Fruit fly (Drosophila melanogaster): ENCODE measurements around the gene CG10654.

The CG10654 gene

DNA sequence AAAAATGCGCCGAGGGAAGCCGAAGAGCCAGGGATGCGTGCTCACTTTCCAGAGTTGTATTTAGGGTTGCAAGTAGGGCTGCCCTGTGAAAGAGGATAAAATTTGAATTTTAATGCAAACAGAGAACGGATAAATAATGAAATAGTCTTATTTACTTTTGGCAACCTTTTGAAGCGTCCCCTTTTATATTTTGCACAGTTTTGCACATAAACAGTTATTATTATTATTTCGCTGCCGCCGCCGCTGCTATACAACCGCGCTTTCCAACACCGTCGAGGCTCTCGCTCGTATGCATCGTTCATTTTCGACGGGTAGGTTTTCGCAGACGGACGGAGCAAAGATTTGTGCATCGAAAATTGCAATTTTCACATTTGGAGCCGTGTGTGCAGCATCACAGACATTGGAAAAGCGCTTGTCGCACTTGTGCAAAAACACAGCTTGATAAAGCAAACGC lies 7.1 kb upstream of the CG10654 start, which contains the start of the genes sti and tral (continued):
- TF ChIP-seq CG8924 (tag; optimal IDR thresholded peaks at IDR 0.05) (peak; percentile 75), CG16863 (GFP tag; optimal IDR thresholded peaks at IDR 0.05) (peak; percentile 92), CG17802 (tag; optimal IDR thresholded peaks at IDR 0.05) (peak; percentile 50), CG17359 (tag; optimal IDR thresholded peaks at IDR 0.05) (peak; percentile 86), TFAM (GFP tag; optimal IDR thresholded peaks at IDR 0.05) (no peak), CG9876 (GFP tag; optimal IDR thresholded peaks at IDR 0.05) (peak; percentile 91), pho (GFP tag; optimal IDR thresholded peaks at IDR 0.05) (peak; percentile 95), CG14441 (GFP tag; IDR thresholded peaks at IDR 0.05) (peak; percentile 86), CG1832 (GFP tag; optimal IDR thresholded peaks at IDR 0.05) (no peak), CG14014 (GFP tag; IDR thresholded peaks at IDR 0.05) (peak; percentile 87), fd96Cb (tag; optimal IDR thresholded peaks at IDR 0.05) (peak; percentile 74), CG12942 (GFP tag; optimal IDR thresholded peaks at IDR 0.05) (peak; percentile 90), esg (GFP tag; conservative IDR thresholded peaks at IDR 0.05) (peak; percentile 73), btn (GFP tag; optimal IDR thresholded peaks at IDR 0.05) (peak; percentile 74), CG33557 (GFP tag; optimal IDR thresholded peaks at IDR 0.05) (peak; percentile 78), CG10267 (tag; optimal IDR thresholded peaks at IDR 0.05) (peak; percentile 99), nerfin-1 (tag; optimal IDR thresholded peaks at IDR 0.05) (peak; percentile 81), nau (GFP tag; optimal IDR thresholded peaks at IDR 0.05) (no peak), az2 (GFP tag; optimal IDR thresholded peaks at IDR 0.05) (peak; percentile 89), zen2 (GFP tag; IDR thresholded peaks at IDR 0.05; ENCODE audit: partially characterized antibody) (no peak), Dip3 (GFP tag; optimal IDR thresholded peaks at IDR 0.05) (peak; percentile 95), CG16813 (GFP tag; IDR thresholded peaks at IDR 0.05; ENCODE audit: partially characterized antibody) (peak; percentile 41; the same call in 1 of the 3 replicates), row (GFP tag; IDR thresholded peaks at IDR 0.05) (peak; percentile 88), Drgx (GFP tag; IDR thresholded peaks at IDR 0.05) (peak; percentile 49), Sox102F (GFP tag; optimal IDR thresholded peaks at IDR 0.05) (peak; percentile 83), twi (tag; optimal IDR thresholded peaks at IDR 0.05) (peak; percentile 69), Spps (tag; optimal IDR thresholded peaks at IDR 0.05) (peak; percentile 70), wek (GFP tag; optimal IDR thresholded peaks at IDR 0.05) (peak; percentile 1), bigmax (GFP tag; optimal IDR thresholded peaks at IDR 0.05) (no peak), otp (GFP tag; IDR thresholded peaks at IDR 0.05) (peak; percentile 77; the same call in 1 of the 3 replicates), caup (GFP tag; optimal IDR thresholded peaks at IDR 0.05; ENCODE audit: severe bottlenecking) (peak; percentile 87), CG1792 (GFP tag; optimal IDR thresholded peaks at IDR 0.05) (peak; percentile 84), al (GFP tag; IDR thresholded peaks at IDR 0.05) (peak; percentile 81), HLHmδ (GFP tag; optimal IDR thresholded peaks at IDR 0.05) (no peak), sob (GFP tag; IDR thresholded peaks at IDR 0.05) (peak; percentile 91), HLH54F (GFP tag; optimal IDR thresholded peaks at IDR 0.05) (peak; percentile 96), schlank (tag; optimal IDR thresholded peaks at IDR 0.05) (peak; percentile 72), Opbp (GFP tag; IDR thresholded peaks at IDR 0.05; ENCODE audit: partially characterized antibody) (no peak), CG17186 (GFP tag; optimal IDR thresholded peaks at IDR 0.05) (peak; percentile 94), hb (GFP tag; IDR thresholded peaks at IDR 0.05; ENCODE audit: partially characterized antibody) (no peak), CG18764 (GFP tag; optimal IDR thresholded peaks at IDR 0.05) (peak; percentile 77), CG17385 (GFP tag; optimal IDR thresholded peaks at IDR 0.05) (peak; percentile 80), CG13424 (tag; optimal IDR thresholded peaks at IDR 0.05) (peak; percentile 88), run (tag; optimal IDR thresholded peaks at IDR 0.05) (peak; percentile 15), chif (GFP tag; optimal IDR thresholded peaks at IDR 0.05) (peak; percentile 85 to 93), CG6683 (GFP tag; optimal IDR thresholded peaks at IDR 0.05) (peak; percentile 64), CG17829 (tag; optimal IDR thresholded peaks at IDR 0.05) (peak; percentile 91), ken (GFP tag; IDR thresholded peaks at IDR 0.05) (peak; percentile 87), Awh (GFP tag; IDR thresholded peaks at IDR 0.05) (peak; percentile 61), eve (GFP tag; optimal IDR thresholded peaks at IDR 0.05) (peak in 1 of 2 experiments; percentile 13)
